Worm (Caenorhabditis elegans): ENCODE results near the gene mfsd-12.

The mfsd-12 gene

ce11 chrX:4706755-4707226 is 38.9 kb downstream of the mfsd-12 start, which contains the start of gene dhhc-10 (continued):
- TF ChIP-seq zip-11 (GFP tag; IDR thresholded peaks at IDR 0.05) (no peak), T26A8.4 (GFP tag; IDR thresholded peaks at IDR 0.05) (peak; percentile 30; the same call in 1 of the 2 replicates), pqm-1 (tag; optimal IDR thresholded peaks at IDR 0.05) (peak; percentile 84), unc-62 (GFP tag; optimal IDR thresholded peaks at IDR 0.05 in 1 of 2) (no peak), unc-62 (tag; optimal IDR thresholded peaks at IDR 0.05) (no peak), ZK546.5 (tag; optimal IDR thresholded peaks at IDR 0.05) (no peak), D1046.2 (GFP tag; IDR thresholded peaks at IDR 0.05) (no peak), dpl-1 (GFP tag; optimal IDR thresholded peaks at IDR 0.05) (peak; percentile 37), nhr-10 (tag; optimal IDR thresholded peaks at IDR 0.05) (no peak), unc-39 (tag; optimal IDR thresholded peaks at IDR 0.05) (no peak), ceh-32 (tag; optimal IDR thresholded peaks at IDR 0.05; ENCODE audit: poor library complexity) (no peak), F49E8.2 (tag; optimal IDR thresholded peaks at IDR 0.05; ENCODE audit: borderline replicate concordance) (no peak), nhr-42 (GFP tag; IDR thresholded peaks at IDR 0.05) (no peak), cey-2 (tag; optimal IDR thresholded peaks at IDR 0.05; ENCODE audit: borderline replicate concordance, insufficient read depth) (no peak), dmd-8 (GFP tag; IDR thresholded peaks at IDR 0.05) (no peak), daf-19 (GFP tag; conservative IDR thresholded peaks at IDR 0.05) (no peak), jun-1 (tag; optimal IDR thresholded peaks at IDR 0.05) (no peak), F10B5.3 (tag; optimal IDR thresholded peaks at IDR 0.05) (no peak), R02D3.7 (tag; optimal IDR thresholded peaks at IDR 0.05) (no peak), set-16 (GFP tag; IDR thresholded peaks at IDR 0.05) (no peak), hlh-11 (tag; optimal IDR thresholded peaks at IDR 0.05) (peak; percentile 84), zfp-2 (tag; optimal IDR thresholded peaks at IDR 0.05) (no peak), fkh-10 (GFP tag; optimal IDR thresholded peaks at IDR 0.05) (no peak), ztf-11 (tag; optimal IDR thresholded peaks at IDR 0.05) (no peak), Y5F2A.4 (GFP tag; optimal IDR thresholded peaks at IDR 0.05) (no peak), ama-1 (optimal IDR thresholded peaks at IDR 0.05) (no peak), lin-15B (tag; optimal IDR thresholded peaks at IDR 0.05) (no peak), ceh-44 (GFP tag; IDR thresholded peaks at IDR 0.05) (no peak), Y105C5A.15 (GFP tag; IDR thresholded peaks at IDR 0.05) (no peak), nhr-41 (GFP tag; IDR thresholded peaks at IDR 0.05) (no peak), pha-4 (GFP tag; IDR thresholded peaks at IDR 0.05) (no peak), pha-4 (tag; optimal IDR thresholded peaks at IDR 0.05) (peak; percentile 47), ces-1 (GFP tag; optimal IDR thresholded peaks at IDR 0.05) (no peak), F37D6.2 (tag; optimal IDR thresholded peaks at IDR 0.05) (no peak), egl-27 (tag; optimal IDR thresholded peaks at IDR 0.05) (no peak), lin-38 (GFP tag; IDR thresholded peaks at IDR 0.05) (0 out of 2 replicates have a peak, but pooled peaks have one; percentile 14), dmd-9 (GFP tag; IDR thresholded peaks at IDR 0.05) (no peak), Y48G9A.11 (GFP tag; IDR thresholded peaks at IDR 0.05) (no peak), ceh-62 (tag; optimal IDR thresholded peaks at IDR 0.05) (no peak), fos-1 (tag; optimal IDR thresholded peaks at IDR 0.05) (no peak), lin-13 (GFP tag; optimal IDR thresholded peaks at IDR 0.05) (peak; percentile 6), nhr-77 (tag; optimal IDR thresholded peaks at IDR 0.05) (peak; percentile 68), mep-1 (tag; optimal IDR thresholded peaks at IDR 0.05) (peak; percentile 67), nhr-11 (tag; optimal IDR thresholded peaks at IDR 0.05) (no peak), mes-2 (tag; optimal IDR thresholded peaks at IDR 0.05; ENCODE audit: poor library complexity, severe bottlenecking) (peak; percentile 74), lin-1 (GFP tag; IDR thresholded peaks at IDR 0.05) (no peak), F44E2.7 (GFP tag; IDR thresholded peaks at IDR 0.05) (no peak), dve-1 (tag; optimal IDR thresholded peaks at IDR 0.05; ENCODE audit: insufficient read depth) (peak; percentile 83), daf-16 (GFP tag; optimal IDR thresholded peaks at IDR 0.05) (no peak), daf-16 (tag; optimal IDR thresholded peaks at IDR 0.05) (peak; percentile 64), hlh-30 (tag; optimal IDR thresholded peaks at IDR 0.05; ENCODE audit: insufficient read depth) (peak; percentile 43), attf-4 (tag; optimal IDR thresholded peaks at IDR 0.05) (no peak), lir-3 (tag; optimal IDR thresholded peaks at IDR 0.05) (no peak)

All from whole organism, L4 larva.